Fruit fly (Drosophila melanogaster) whole organism, wandering third instar larva: Measurements from ENCODE around the gene CCKLR-17D1.

Experiments
- Abd-B ChIP-seq: fragments of >200 bp; optimal IDR thresholded peaks from 2 replicates; lab custom pipeline; 2017; ENCODE audit warnings: missing biosample characterization, missing genetic modification characterization
- Dif ChIP-seq: fragments of 200-275, 200-300 bp; sonication (Bioruptor generic); optimal IDR thresholded peaks from 2 replicates; lab custom pipeline; 2018; ENCODE audit warnings: missing biosample characterization, missing genetic modification characterization; ENCODE audit not compliant: partially characterized antibody
- GATAd ChIP-seq: sonication (Bioruptor generic); optimal IDR thresholded peaks from 2 replicates; lab custom pipeline; 2016; ENCODE audit warnings: missing biosample characterization, missing genetic modification characterization
- HLH106 ChIP-seq: fragments of 200-800 bp; optimal IDR thresholded peaks from 3 replicates; lab custom pipeline; 2019; ENCODE audit warnings: missing biosample characterization, mild to moderate bottlenecking, missing genetic modification characterization, moderate library complexity
- Hr83 ChIP-seq: fragments of 200-300 bp; sonication (Bioruptor generic); optimal IDR thresholded peaks from 2 replicates; lab custom pipeline; 2016; ENCODE audit warnings: missing biosample characterization, mild to moderate bottlenecking, missing genetic modification characterization, moderate library complexity; ENCODE audit not compliant: poor library complexity, severe bottlenecking
- Myc ChIP-seq: fragments of >200 bp; optimal IDR thresholded peaks from 2 replicates; lab custom pipeline; 2017
- OdsH ChIP-seq: fragments of 200-800 bp; sonication (Bioruptor generic); optimal IDR thresholded peaks from 2 replicates; lab custom pipeline; 2016; ENCODE audit warnings: missing biosample characterization, mild to moderate bottlenecking, missing genetic modification characterization
- Rel ChIP-seq, 2 experiments: fragments of 200-800 bp; sonication (Bioruptor generic) in 1 of 2; optimal IDR thresholded peaks; 2 replicates in 1 of 2; 3 replicates in 1 of 2; lab custom pipeline; 2016 to 2019; ENCODE audit warnings: mild to moderate bottlenecking in 2 of 2, missing biosample characterization in 2 of 2, missing genetic modification characterization in 2 of 2, moderate library complexity in 1 of 2
- Sp1 ChIP-seq: fragments of 200-800 bp; sonication (Bioruptor generic); optimal IDR thresholded peaks from 3 replicates; lab custom pipeline; 2019; ENCODE audit warnings: missing biosample characterization, mild to moderate bottlenecking, missing genetic modification characterization, moderate library complexity
- Vsx2 ChIP-seq: fragments of 200-300, 225-300 bp; sonication (Bioruptor generic); optimal IDR thresholded peaks from 2 replicates; lab custom pipeline; 2018; ENCODE audit warnings: missing biosample characterization, missing genetic modification characterization; ENCODE audit not compliant: partially characterized antibody
- br ChIP-seq: fragments of 200-800 bp; sonication (Bioruptor generic); optimal IDR thresholded peaks from 2 replicates; lab custom pipeline; 2016; ENCODE audit warnings: missing biosample characterization, missing genetic modification characterization
- dl ChIP-seq, 2 experiments: fragments of 175-275, 200-275 bp in 1 of 2; fragments of 200-275 bp in 1 of 2; sonication (Bioruptor generic); optimal IDR thresholded peaks; lab custom pipeline; 2018; ENCODE audit warnings: mild to moderate bottlenecking in 2 of 2, missing biosample characterization in 2 of 2, missing genetic modification characterization in 2 of 2, moderate library complexity in 2 of 2; ENCODE audit not compliant: partially characterized antibody in 2 of 2, insufficient read depth in 1 of 2
- ey ChIP-seq: fragments of 200-800 bp; sonication (Bioruptor generic); optimal IDR thresholded peaks from 2 replicates; lab custom pipeline; 2016; ENCODE audit warnings: missing biosample characterization, missing genetic modification characterization
- foxo ChIP-seq, 2 experiments: fragments of 200-800 bp; sonication (Bioruptor generic); optimal IDR thresholded peaks; 2 replicates in 1 of 2; 3 replicates in 1 of 2; lab custom pipeline; 2016 to 2017; ENCODE audit warnings: missing biosample characterization in 2 of 2, missing genetic modification characterization in 2 of 2
- fru ChIP-seq: fragments of 200-800 bp; sonication (Bioruptor generic); optimal IDR thresholded peaks from 3 replicates; lab custom pipeline; 2016; ENCODE audit warnings: missing biosample characterization, mild to moderate bottlenecking, missing genetic modification characterization
- h ChIP-seq: fragments of 200-800 bp; sonication (Bioruptor generic); optimal IDR thresholded peaks from 3 replicates; lab custom pipeline; 2016; ENCODE audit warnings: missing biosample characterization, mild to moderate bottlenecking, missing genetic modification characterization
- jim ChIP-seq: fragments of 175-275, 200-325 bp; sonication (Bioruptor generic); optimal IDR thresholded peaks from 2 replicates; lab custom pipeline; 2016; ENCODE audit warnings: missing biosample characterization, mild to moderate bottlenecking, missing genetic modification characterization
- lola ChIP-seq: fragments of >200 bp; optimal IDR thresholded peaks from 2 replicates; lab custom pipeline; 2017; ENCODE audit warnings: missing biosample characterization, missing genetic modification characterization
- pan ChIP-seq: fragments of >200 bp; optimal IDR thresholded peaks from 2 replicates; lab custom pipeline; 2017
- psq ChIP-seq: fragments of 200-800 bp; sonication (Bioruptor generic); optimal IDR thresholded peaks from 3 replicates; lab custom pipeline; 2017; ENCODE audit warnings: missing biosample characterization, mild to moderate bottlenecking, missing genetic modification characterization, moderate library complexity
- rgr ChIP-seq: fragments of 200-800 bp; sonication (Bioruptor generic); optimal IDR thresholded peaks from 3 replicates; lab custom pipeline; 2016; ENCODE audit warnings: missing biosample characterization, mild to moderate bottlenecking, missing genetic modification characterization
- sage ChIP-seq: fragments of 200-800 bp; sonication (Bioruptor generic); optimal IDR thresholded peaks from 2 replicates; lab custom pipeline; 2016; ENCODE audit warnings: missing biosample characterization, mild to moderate bottlenecking, missing genetic modification characterization
- sv ChIP-seq: fragments of 200-800 bp; sonication (Bioruptor generic); optimal IDR thresholded peaks from 3 replicates; lab custom pipeline; 2016; ENCODE audit warnings: missing biosample characterization, missing genetic modification characterization
- tai ChIP-seq: sonication (Bioruptor generic); optimal IDR thresholded peaks from 2 replicates; lab custom pipeline; 2016; ENCODE audit warnings: missing biosample characterization, missing genetic modification characterization
- usp ChIP-seq: fragments of >200 bp; optimal IDR thresholded peaks from 2 replicates; lab custom pipeline; 2017; ENCODE audit warnings: missing biosample characterization, missing genetic modification characterization
- woc ChIP-seq: sonication (Bioruptor generic); optimal IDR thresholded peaks from 2 replicates; lab custom pipeline; 2016; ENCODE audit warnings: missing biosample characterization, mild to moderate bottlenecking, missing genetic modification characterization

The CCKLR-17D1 gene

dm6 chrX:18663362-18663761, 63.0 kb downstream of the CCKLR-17D1 start:
- TF ChIP-seq GATAd (GFP tag; lab: Kevin White, UChicago), result no peak
- TF ChIP-seq h (GFP tag; lab: Kevin White, UChicago), result no peak
- no peak for TF ChIP-seq usp
- TF ChIP-seq sage, result no peak
- no peak for TF ChIP-seq Rel (GFP tag; optimal IDR thresholded peaks at IDR 0.05; lab: Kevin White, UChicago)
- no peak for TF ChIP-seq Rel (tag; optimal IDR thresholded peaks at IDR 0.05; lab: Kevin White, UChicago)
- TF ChIP-seq sv (GFP tag; lab: Kevin White, UChicago), result no peak
- no peak for TF ChIP-seq HLH106
- no peak for TF ChIP-seq Vsx2 (GFP tag; lab: Kevin White, UChicago)
- no peak for TF ChIP-seq ey
- no peak for TF ChIP-seq dl (GFP tag; optimal IDR thresholded peaks at IDR 0.05; lab: Kevin White, UChicago; ENCODE audit: insufficient read depth in 1 of 2, partially characterized antibody in 2 of 2)
- no peak for TF ChIP-seq jim
- TF ChIP-seq, all 38 proteins: peak for 0

dm6 chrX:18662053-18662452, 64.3 kb downstream of the CCKLR-17D1 start, which contains the start of gene CG6696:
Gene CG6696, minus strand, starts transcription at chrX:18662153.
- TF ChIP-seq usp (no peak), fru (GFP tag; lab: Kevin White, UChicago) (no peak), tai (no peak), Rel (GFP tag; optimal IDR thresholded peaks at IDR 0.05; lab: Kevin White, UChicago) (no peak), Rel (tag; optimal IDR thresholded peaks at IDR 0.05; lab: Kevin White, UChicago) (no peak), Hr83 (no peak), sage (no peak), br (GFP tag; lab: Kevin White, UChicago) (no peak), lola (GFP tag; lab: Kevin White, UChicago) (no peak), Dif (GFP tag; lab: Kevin White, UChicago) (no peak), h (GFP tag; lab: Kevin White, UChicago) (no peak), pan (lab: Kevin White, UChicago) (no peak), OdsH (no peak), foxo (GFP tag; optimal IDR thresholded peaks at IDR 0.05; lab: Kevin White, UChicago) (no peak), Sp1 (GFP tag; lab: Kevin White, UChicago) (no peak)

dm6 chrX:18657502-18657947, 68.8 kb downstream of the CCKLR-17D1 start, which contains the start of gene fu:
Gene fu, plus strand, starts transcription at chrX:18657755.
- TF ChIP-seq foxo (GFP tag; optimal IDR thresholded peaks at IDR 0.05; lab: Kevin White, UChicago) (peak in 1 of 2 experiments; percentile 24), Abd-B (GFP tag; lab: Kevin White, UChicago) (no peak), Rel (GFP tag; optimal IDR thresholded peaks at IDR 0.05; lab: Kevin White, UChicago) (no peak), Rel (tag; optimal IDR thresholded peaks at IDR 0.05; lab: Kevin White, UChicago) (peak; percentile 54), rgr (GFP tag; lab: Kevin White, UChicago) (peak; percentile 35), dl (GFP tag; optimal IDR thresholded peaks at IDR 0.05; lab: Kevin White, UChicago; ENCODE audit: insufficient read depth in 1 of 2, partially characterized antibody in 2 of 2) (no peak), pan (lab: Kevin White, UChicago) (no peak), HLH106 (peak; percentile 43), woc (GFP tag; lab: Kevin White, UChicago) (peak; percentile 56), Myc (lab: Kevin White, UChicago) (peak; percentile 73), Sp1 (GFP tag; lab: Kevin White, UChicago) (peak; percentile 11), GATAd (GFP tag; lab: Kevin White, UChicago) (no peak), psq (GFP tag; lab: Kevin White, UChicago) (peak; percentile 1)
